Worm (Caenorhabditis elegans): ENCODE data around the gene W03F8.6.
"Not testable (repeated sequence)": the region's sequence is repeated elsewhere in the genome, so short reads cannot be mapped to it uniquely, and the experiment has no call there.

The W03F8.6 gene

DNA sequence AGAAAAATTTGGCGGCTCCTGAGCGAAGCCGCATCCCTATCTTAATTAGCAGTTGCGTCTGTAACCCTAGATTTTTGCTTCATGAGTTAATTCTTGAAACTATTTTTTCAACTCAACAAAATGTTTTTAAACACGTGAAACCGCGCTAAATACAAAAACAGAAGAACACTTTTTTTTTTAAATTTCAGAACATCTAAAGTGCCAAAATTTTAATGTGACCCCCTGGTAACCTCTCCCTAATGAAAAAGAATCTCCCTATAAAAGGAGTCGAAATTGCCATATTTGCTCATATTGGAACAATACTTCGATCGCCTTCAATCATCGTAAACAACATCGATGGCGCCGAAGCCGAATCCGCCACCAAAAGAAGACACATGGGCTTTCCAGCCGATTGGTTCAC is 32.1 kb upstream of the W03F8.6 start, which contains the start of gene nsph-4.2:
Gene nsph-4.2, plus strand, starts transcription at position 301 of the 400 bp plus-strand sequence.
- TF ChIP-seq hnd-1 (tag; optimal IDR thresholded peaks at IDR 0.05); sea-1 (GFP tag; conservative IDR thresholded peaks at IDR 0.05); flt-1 (GFP tag; IDR thresholded peaks at IDR 0.05): not testable (repeated sequence)

DNA sequence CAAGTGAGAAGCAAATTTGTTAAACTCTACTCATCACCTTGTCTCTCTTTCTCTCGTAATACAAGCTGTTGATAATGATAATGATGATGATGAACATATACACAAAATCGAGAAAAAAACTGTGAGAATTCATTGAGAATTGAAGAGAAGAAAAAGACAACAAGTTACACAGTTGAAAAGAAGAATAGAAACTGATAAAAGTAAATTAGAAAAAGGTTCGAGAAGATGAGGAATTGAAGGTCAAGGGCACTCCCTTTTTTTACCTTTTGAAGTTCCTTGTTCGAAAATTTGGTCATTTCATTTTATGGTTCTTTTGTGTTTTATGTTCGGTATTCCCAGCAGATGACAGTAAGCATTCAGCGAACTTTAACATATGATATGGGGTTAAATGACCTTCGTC is 30.0 kb upstream of the W03F8.6 start:
- TF ChIP-seq ceh-36 (tag; optimal IDR thresholded peaks at IDR 0.05) (no peak), aly-1 (tag; optimal IDR thresholded peaks at IDR 0.05) (no peak), ceh-13 (GFP tag; optimal IDR thresholded peaks at IDR 0.05) (no peak), scrt-1 (GFP tag; IDR thresholded peaks at IDR 0.05) (no peak), ets-7 (tag; optimal IDR thresholded peaks at IDR 0.05) (no peak), tbx-37 (GFP tag; conservative IDR thresholded peaks at IDR 0.05) (no peak), hmg-4 (GFP tag; optimal IDR thresholded peaks at IDR 0.05) (no peak), pes-1 (GFP tag; IDR thresholded peaks at IDR 0.05) (no peak), ama-1 (optimal IDR thresholded peaks at IDR 0.05) (no peak), tbx-11 (GFP tag; IDR thresholded peaks at IDR 0.05) (no peak), F13C5.2 (tag; optimal IDR thresholded peaks at IDR 0.05) (no peak), tra-4 (tag; optimal IDR thresholded peaks at IDR 0.05) (no peak), B0310.2 (tag; optimal IDR thresholded peaks at IDR 0.05) (no peak), hmbx-1 (tag; optimal IDR thresholded peaks at IDR 0.05) (no peak), sea-1 (GFP tag; conservative IDR thresholded peaks at IDR 0.05) (no peak), flt-1 (GFP tag; IDR thresholded peaks at IDR 0.05) (no peak), hnd-1 (tag; optimal IDR thresholded peaks at IDR 0.05) (no peak)

DNA sequence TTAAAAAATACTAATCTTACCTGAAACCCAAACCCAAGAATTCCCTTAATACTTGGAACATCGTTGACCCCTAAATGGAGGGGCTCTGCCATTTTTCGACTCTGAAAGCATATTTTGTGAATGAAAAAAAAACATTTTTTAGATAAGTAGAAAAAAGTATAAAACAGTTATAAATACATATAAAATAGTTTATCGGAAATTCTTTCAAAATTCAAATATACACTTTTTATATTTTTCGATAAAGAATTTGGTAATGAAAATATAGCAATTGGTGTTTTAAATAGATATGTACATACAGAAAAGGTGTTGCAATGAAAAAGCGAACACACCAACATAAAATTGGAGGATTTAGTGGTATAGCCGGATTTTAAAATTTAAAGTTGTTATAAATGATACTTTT is 28.7 kb upstream of the W03F8.6 start, which contains the start of gene Y59E9AL.4:
Gene Y59E9AL.4, minus strand, starts transcription at position 101 of the 400 bp plus-strand sequence.
- TF ChIP-seq sea-1 (GFP tag; conservative IDR thresholded peaks at IDR 0.05) (no peak), flt-1 (GFP tag; IDR thresholded peaks at IDR 0.05) (no peak), F13C5.2 (tag; optimal IDR thresholded peaks at IDR 0.05) (no peak), ceh-13 (GFP tag; optimal IDR thresholded peaks at IDR 0.05) (no peak), ama-1 (optimal IDR thresholded peaks at IDR 0.05) (no peak), hmg-4 (GFP tag; optimal IDR thresholded peaks at IDR 0.05) (no peak), scrt-1 (GFP tag; IDR thresholded peaks at IDR 0.05) (no peak), tra-4 (tag; optimal IDR thresholded peaks at IDR 0.05) (no peak), tbx-11 (GFP tag; IDR thresholded peaks at IDR 0.05) (no peak), pes-1 (GFP tag; IDR thresholded peaks at IDR 0.05) (no peak), B0310.2 (tag; optimal IDR thresholded peaks at IDR 0.05) (no peak), ets-7 (tag; optimal IDR thresholded peaks at IDR 0.05) (no peak), aly-1 (tag; optimal IDR thresholded peaks at IDR 0.05) (no peak), hnd-1 (tag; optimal IDR thresholded peaks at IDR 0.05) (no peak), tbx-37 (GFP tag; conservative IDR thresholded peaks at IDR 0.05) (no peak), ceh-36 (tag; optimal IDR thresholded peaks at IDR 0.05) (no peak), hmbx-1 (tag; optimal IDR thresholded peaks at IDR 0.05) (no peak)

DNA sequence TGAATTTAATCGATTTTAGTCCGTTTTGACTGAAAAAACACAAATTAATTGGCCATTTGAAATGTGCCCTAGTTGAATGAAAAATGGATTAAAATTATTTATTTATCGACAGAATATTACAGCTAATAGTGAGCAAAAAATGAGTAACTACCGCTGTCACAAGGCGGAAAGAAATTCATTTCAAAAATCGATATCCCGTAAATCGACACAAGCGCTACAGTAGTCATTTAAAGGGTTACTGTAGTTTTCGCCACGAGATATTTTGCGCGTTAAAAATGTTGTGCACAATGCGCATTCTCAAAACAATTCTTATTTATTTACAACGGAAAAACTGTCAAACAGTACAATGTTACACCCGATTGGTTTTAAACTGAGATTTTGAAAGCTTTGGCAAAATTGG is 24.2 kb upstream of the W03F8.6 start:
- TF ChIP-seq ceh-13 (GFP tag; optimal IDR thresholded peaks at IDR 0.05), result no peak
- no peak for TF ChIP-seq B0310.2 (tag; optimal IDR thresholded peaks at IDR 0.05)
- no peak for TF ChIP-seq scrt-1 (GFP tag; IDR thresholded peaks at IDR 0.05)
- no peak for TF ChIP-seq ama-1 (optimal IDR thresholded peaks at IDR 0.05)
- no peak for TF ChIP-seq aly-1 (tag; optimal IDR thresholded peaks at IDR 0.05)
- TF ChIP-seq tbx-11 (GFP tag; IDR thresholded peaks at IDR 0.05), result no peak
- TF ChIP-seq ets-7 (tag; optimal IDR thresholded peaks at IDR 0.05), result no peak
- TF ChIP-seq tra-4 (tag; optimal IDR thresholded peaks at IDR 0.05), result no peak
- TF ChIP-seq ceh-36 (tag; optimal IDR thresholded peaks at IDR 0.05), result no peak
- no peak for TF ChIP-seq F13C5.2 (tag; optimal IDR thresholded peaks at IDR 0.05)
- TF ChIP-seq flt-1 (GFP tag; IDR thresholded peaks at IDR 0.05), result no peak
- TF ChIP-seq hmbx-1 (tag; optimal IDR thresholded peaks at IDR 0.05), result no peak
- no peak for TF ChIP-seq sea-1 (GFP tag; conservative IDR thresholded peaks at IDR 0.05)
- TF ChIP-seq hmg-4 (GFP tag; optimal IDR thresholded peaks at IDR 0.05), result no peak
- no peak for TF ChIP-seq pes-1 (GFP tag; IDR thresholded peaks at IDR 0.05)
- no peak for TF ChIP-seq hnd-1 (tag; optimal IDR thresholded peaks at IDR 0.05)
- no peak for TF ChIP-seq tbx-37 (GFP tag; conservative IDR thresholded peaks at IDR 0.05)

DNA sequence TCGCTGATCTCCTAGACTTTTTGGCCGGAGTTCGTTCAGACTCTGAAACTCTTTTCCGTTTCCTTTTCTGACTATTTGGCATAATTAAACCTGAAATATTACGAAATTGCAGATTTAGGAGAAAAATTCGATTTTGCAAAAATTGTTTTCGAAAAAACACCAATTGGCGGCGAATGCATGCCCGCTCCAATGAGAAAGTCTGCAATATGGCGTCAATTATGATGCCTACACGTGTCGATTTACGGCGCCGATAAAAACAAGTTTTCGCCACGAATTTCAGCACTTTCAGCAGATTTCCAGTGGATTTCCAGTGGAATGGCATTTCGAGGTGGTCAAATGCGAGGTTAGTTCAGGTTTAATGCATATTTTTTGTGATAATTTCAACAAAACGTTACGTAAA is 23.0 kb upstream of the W03F8.6 start, which contains the start of the genes Y59E9AL.36 and nbet-1:
Gene Y59E9AL.36, minus strand, starts transcription at position 92 of the 400 bp plus-strand sequence.
Gene nbet-1, plus strand, starts transcription at position 112 of the 400 bp plus-strand sequence.
- TF ChIP-seq tra-4 (tag; optimal IDR thresholded peaks at IDR 0.05) (no peak), hnd-1 (tag; optimal IDR thresholded peaks at IDR 0.05) (no peak), ceh-36 (tag; optimal IDR thresholded peaks at IDR 0.05) (no peak), pes-1 (GFP tag; IDR thresholded peaks at IDR 0.05) (0 out of 2 replicates have a peak, but pooled peaks have one; percentile 12), F13C5.2 (tag; optimal IDR thresholded peaks at IDR 0.05) (peak; percentile 59)

DNA sequence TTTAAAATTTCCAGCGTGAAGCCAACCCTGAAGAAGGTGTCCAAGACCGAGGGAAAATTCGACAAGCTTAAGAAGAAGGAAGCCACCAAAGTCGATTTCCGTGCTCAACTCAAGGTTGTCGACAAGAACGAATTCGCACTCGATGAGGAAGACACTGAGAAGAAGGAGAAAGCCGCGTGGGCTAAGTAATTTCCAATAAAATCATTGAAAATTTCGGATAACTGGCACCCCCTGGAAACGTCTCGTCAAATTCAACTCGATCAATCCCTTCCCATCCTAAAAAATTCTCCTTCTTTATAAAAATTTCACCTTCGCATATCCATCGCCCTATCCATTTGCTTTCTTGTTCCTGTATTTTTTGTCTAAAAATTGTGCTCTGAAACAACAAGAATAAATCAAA is 20.3 kb upstream of the W03F8.6 start:
- TF ChIP-seq F13C5.2 (tag; optimal IDR thresholded peaks at IDR 0.05), result no peak
- TF ChIP-seq aly-1 (tag; optimal IDR thresholded peaks at IDR 0.05), result no peak
- no peak for TF ChIP-seq scrt-1 (GFP tag; IDR thresholded peaks at IDR 0.05)
- TF ChIP-seq tbx-37 (GFP tag; conservative IDR thresholded peaks at IDR 0.05), result no peak
- no peak for TF ChIP-seq ceh-13 (GFP tag; optimal IDR thresholded peaks at IDR 0.05)

DNA sequence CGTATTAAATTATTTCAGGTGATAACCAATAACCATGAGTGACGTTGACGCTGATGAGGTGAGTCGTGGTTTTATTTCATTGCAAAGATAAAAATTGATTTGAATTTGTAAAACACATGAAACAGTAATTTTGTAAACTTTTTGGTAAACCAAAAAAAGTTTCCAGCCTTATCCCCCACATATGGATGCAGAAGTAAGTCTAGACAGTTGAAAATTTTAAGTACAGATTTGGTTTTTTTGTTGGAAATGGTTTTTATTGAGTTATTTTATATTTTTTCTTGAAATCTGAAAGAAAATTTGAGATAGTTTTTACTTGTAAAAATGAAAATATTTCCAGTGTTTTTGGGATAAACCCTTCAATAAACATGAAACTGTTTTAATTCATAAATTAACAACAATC is 18.2 kb upstream of the W03F8.6 start, which contains the start of gene tni-4:
Gene tni-4, plus strand, starts transcription at position 19 of the 400 bp plus-strand sequence.
- no peak for TF ChIP-seq aly-1 (tag; optimal IDR thresholded peaks at IDR 0.05)
- TF ChIP-seq tbx-37 (GFP tag; conservative IDR thresholded peaks at IDR 0.05), result no peak
- no peak for TF ChIP-seq pes-1 (GFP tag; IDR thresholded peaks at IDR 0.05)

DNA sequence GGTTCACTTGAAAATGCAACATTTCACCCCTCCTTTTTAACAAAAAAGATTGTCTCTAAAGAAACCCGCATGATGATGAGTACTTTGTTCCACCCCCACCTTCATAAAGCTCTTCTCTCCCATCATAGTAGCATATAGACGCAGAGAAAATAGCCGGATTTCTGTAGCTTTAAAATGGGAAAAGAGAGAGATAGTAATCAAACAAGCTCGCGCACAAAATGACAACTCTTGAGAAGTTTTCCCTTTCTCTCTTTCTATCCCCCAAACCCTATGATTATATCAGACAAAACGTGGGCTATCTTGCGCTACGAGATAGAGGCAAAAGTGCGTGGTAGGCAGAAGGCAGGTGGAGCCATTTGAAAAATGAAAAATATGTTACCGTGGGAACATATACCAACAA is 16.2 kb upstream of the W03F8.6 start:
- TF ChIP-seq tbx-37 (GFP tag; conservative IDR thresholded peaks at IDR 0.05) (no peak), sea-1 (GFP tag; conservative IDR thresholded peaks at IDR 0.05) (no peak), ets-7 (tag; optimal IDR thresholded peaks at IDR 0.05) (no peak), ceh-13 (GFP tag; optimal IDR thresholded peaks at IDR 0.05) (no peak), tra-4 (tag; optimal IDR thresholded peaks at IDR 0.05) (no peak), B0310.2 (tag; optimal IDR thresholded peaks at IDR 0.05) (no peak), scrt-1 (GFP tag; IDR thresholded peaks at IDR 0.05) (no peak), flt-1 (GFP tag; IDR thresholded peaks at IDR 0.05) (no peak), aly-1 (tag; optimal IDR thresholded peaks at IDR 0.05) (no peak), hnd-1 (tag; optimal IDR thresholded peaks at IDR 0.05) (no peak), hmg-4 (GFP tag; optimal IDR thresholded peaks at IDR 0.05) (no peak), ama-1 (optimal IDR thresholded peaks at IDR 0.05) (no peak), ceh-36 (tag; optimal IDR thresholded peaks at IDR 0.05) (no peak), pes-1 (GFP tag; IDR thresholded peaks at IDR 0.05) (no peak), hmbx-1 (tag; optimal IDR thresholded peaks at IDR 0.05) (no peak), F13C5.2 (tag; optimal IDR thresholded peaks at IDR 0.05) (no peak)

Data from whole organism, early embryonic.